Worm (Caenorhabditis elegans): ENCODE data around the gene F45F2.9.

- TF ChIP-seq T22C8.4 (GFP tag; IDR thresholded peaks at IDR 0.05) (no peak), ztf-23 (GFP tag; IDR thresholded peaks at IDR 0.05) (no peak)
Observed at ce11 chrV:8499407-8499806, 13.9 kb downstream of the F45F2.9 start.

All from whole organism, midembryonic.